Fruit fly (Drosophila melanogaster): ENCODE data around the gene CG18417.

Gene CG18417

DNA sequence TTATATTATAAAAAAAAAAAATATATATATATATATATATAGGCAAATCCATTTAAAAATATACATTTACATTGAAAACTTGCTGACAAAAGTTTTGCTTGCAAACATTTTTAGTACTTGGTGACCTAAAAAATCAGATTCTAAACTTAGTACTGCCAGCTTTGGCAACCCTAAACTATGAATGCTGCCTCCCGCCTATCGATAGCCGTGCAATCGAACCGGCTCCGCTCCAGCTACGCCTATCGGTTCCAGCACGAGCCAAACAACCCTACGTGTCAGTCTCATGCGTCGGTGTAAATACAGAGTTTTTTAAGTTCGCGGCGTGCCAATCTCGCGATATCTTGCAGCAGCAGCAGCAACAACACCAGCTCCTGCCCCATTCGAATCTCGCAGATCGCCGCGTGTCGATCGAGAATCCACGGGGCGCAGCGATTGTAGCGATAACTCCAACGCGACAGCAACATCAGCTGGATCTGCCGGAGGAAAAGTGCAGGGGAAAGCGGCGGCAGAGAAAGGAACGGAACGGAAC lies 39.5 kb upstream of the CG18417 start, which contains the start of gene Sec63 (continued):
- peak; percentile 83 for TF ChIP-seq sens (GFP tag)
- peak; percentile 74 for TF ChIP-seq CG33213 (GFP tag; optimal IDR thresholded peaks at IDR 0.05)
- peak; percentile 6; the same call in 2 of the 4 replicates for TF ChIP-seq chinmo (GFP tag; IDR thresholded peaks at IDR 0.05; ENCODE audit: partially characterized antibody)
- peak; percentile 3 for TF ChIP-seq sug (tag; optimal IDR thresholded peaks at IDR 0.05)
- TF ChIP-seq CG16815 (GFP tag; optimal IDR thresholded peaks at IDR 0.05), result no peak
- TF ChIP-seq Antp (GFP tag; optimal IDR thresholded peaks at IDR 0.05), result peak; percentile 35
- TF ChIP-seq CG12071 (GFP tag; optimal IDR thresholded peaks at IDR 0.05), result no peak
- no peak for TF ChIP-seq Drgx (GFP tag; IDR thresholded peaks at IDR 0.05)
- TF ChIP-seq seq (GFP tag; IDR thresholded peaks at IDR 0.05), result no peak
- TF ChIP-seq Gug (GFP tag; IDR thresholded peaks at IDR 0.05), result peak; percentile 4; the same call in 1 of the 4 replicates
- peak; percentile 35; the same call in 1 of the 2 replicates for TF ChIP-seq CG10366 (GFP tag; IDR thresholded peaks at IDR 0.05)
- peak; percentile 78 for TF ChIP-seq vnd (GFP tag; IDR thresholded peaks at IDR 0.05; ENCODE audit: partially characterized antibody)
- no peak for TF ChIP-seq CG10274 (GFP tag; optimal IDR thresholded peaks at IDR 0.05)
- peak; percentile 25 for TF ChIP-seq CG12299 (tag; optimal IDR thresholded peaks at IDR 0.05)
- TF ChIP-seq Nf-YB (GFP tag; optimal IDR thresholded peaks at IDR 0.05), result no peak
- 0 out of 2 replicates have a peak, but pooled peaks have one; percentile 18 for TF ChIP-seq stc (GFP tag; IDR thresholded peaks at IDR 0.05)
- peak; percentile 35 for TF ChIP-seq CG18619 (GFP tag; optimal IDR thresholded peaks at IDR 0.05)
- TF ChIP-seq bowl (GFP tag; IDR thresholded peaks at IDR 0.05), result no peak
- TF ChIP-seq dati (GFP tag; IDR thresholded peaks at IDR 0.05), result no peak
- TF ChIP-seq CG6654 (GFP tag; optimal IDR thresholded peaks at IDR 0.05), result no peak
- TF ChIP-seq Ptx1 (GFP tag; IDR thresholded peaks at IDR 0.05), result peak; percentile 59
- TF ChIP-seq CG3847 (GFP tag; IDR thresholded peaks at IDR 0.05), result peak; percentile 74
- TF ChIP-seq tll (GFP tag; optimal IDR thresholded peaks at IDR 0.05), result no peak
- peak; percentile 34 for TF ChIP-seq Sox100B (GFP tag; optimal IDR thresholded peaks at IDR 0.05)
- TF ChIP-seq Pdp1 (GFP tag; optimal IDR thresholded peaks at IDR 0.05), result peak; percentile 5 to 11
- peak; percentile 22; the same call in 1 of the 2 replicates for TF ChIP-seq CG11085 (GFP tag; IDR thresholded peaks at IDR 0.05)
- no peak for TF ChIP-seq psq (GFP tag; optimal IDR thresholded peaks at IDR 0.05)
- TF ChIP-seq ftz-f1 (GFP tag; optimal IDR thresholded peaks at IDR 0.05), result no peak
- no peak for TF ChIP-seq Spps (tag; optimal IDR thresholded peaks at IDR 0.05)
- TF ChIP-seq kah (GFP tag; optimal IDR thresholded peaks at IDR 0.05), result no peak
- TF ChIP-seq CG15011 (GFP tag; optimal IDR thresholded peaks at IDR 0.05), result no peak
- TF ChIP-seq D19B (GFP tag; optimal IDR thresholded peaks at IDR 0.05), result no peak
- TF ChIP-seq lab (GFP tag; optimal IDR thresholded peaks at IDR 0.05), result peak; percentile 50
- peak; percentile 36 for TF ChIP-seq odd (GFP tag; optimal IDR thresholded peaks at IDR 0.05)
- TF ChIP-seq wdn (GFP tag; IDR thresholded peaks at IDR 0.05), result peak; percentile 25; the same call in 1 of the 2 replicates
- peak; percentile 62 for TF ChIP-seq al (GFP tag; IDR thresholded peaks at IDR 0.05)
- TF ChIP-seq caup (GFP tag; optimal IDR thresholded peaks at IDR 0.05; ENCODE audit: severe bottlenecking), result peak; percentile 27
- no peak for TF ChIP-seq gsb-n (tag; optimal IDR thresholded peaks at IDR 0.05)
- peak; percentile 14 for TF ChIP-seq dmrt99B (tag; optimal IDR thresholded peaks at IDR 0.05)
- TF ChIP-seq CG18764 (GFP tag; optimal IDR thresholded peaks at IDR 0.05), result no peak
- TF ChIP-seq CG13123 (GFP tag; optimal IDR thresholded peaks at IDR 0.05), result peak; percentile 46
- no peak for TF ChIP-seq Hmx (GFP tag; optimal IDR thresholded peaks at IDR 0.05)
- TF ChIP-seq CG11723 (GFP tag; optimal IDR thresholded peaks at IDR 0.05), result no peak
- no peak for TF ChIP-seq CG9876 (GFP tag; optimal IDR thresholded peaks at IDR 0.05)
- peak; percentile 51 for TF ChIP-seq lilli (GFP tag; optimal IDR thresholded peaks at IDR 0.05)
- peak; percentile 44 for TF ChIP-seq CG9215 (GFP tag; IDR thresholded peaks at IDR 0.05)
- peak; percentile 27 for TF ChIP-seq Sry-β (GFP tag; optimal IDR thresholded peaks at IDR 0.05)
- TF ChIP-seq CG8359 (GFP tag; optimal IDR thresholded peaks at IDR 0.05; ENCODE audit: borderline replicate concordance), result no peak
- TF ChIP-seq ken (GFP tag; IDR thresholded peaks at IDR 0.05), result peak; percentile 48; the same call in 1 of the 3 replicates
- TF ChIP-seq CG1603 (tag; optimal IDR thresholded peaks at IDR 0.05), result peak; percentile 54

Data from whole organism, embryonic.